Fruit fly (Drosophila melanogaster) whole organism, wandering third instar larva: Measurements from ENCODE around the gene mad2.

Experiments used
- CG32264 ChIP-seq: fragments of 200-800 bp; sonication (Bioruptor generic); optimal IDR thresholded peaks from 2 replicates; lab custom pipeline; 2016; ENCODE audit warnings: missing biosample characterization, missing genetic modification characterization
- CG9705 ChIP-seq: fragments of 200-800 bp; sonication (Bioruptor generic); optimal IDR thresholded peaks from 2 replicates; lab custom pipeline; 2018; ENCODE audit warnings: missing biosample characterization, mild to moderate bottlenecking, missing genetic modification characterization
- CrebA ChIP-seq: fragments of 200-800 bp; sonication (Bioruptor generic); optimal IDR thresholded peaks from 2 replicates; lab custom pipeline; 2016; ENCODE audit warnings: missing biosample characterization, mild to moderate bottlenecking, missing genetic modification characterization, borderline replicate concordance
- Dfd ChIP-seq: fragments of >200 bp; optimal IDR thresholded peaks from 2 replicates; lab custom pipeline; 2017; ENCODE audit warnings: missing biosample characterization, missing genetic modification characterization
- Dif ChIP-seq: fragments of 200-275, 200-300 bp; sonication (Bioruptor generic); optimal IDR thresholded peaks from 2 replicates; lab custom pipeline; 2018; ENCODE audit warnings: missing biosample characterization, missing genetic modification characterization; ENCODE audit not compliant: partially characterized antibody
- GATAd ChIP-seq: sonication (Bioruptor generic); optimal IDR thresholded peaks from 2 replicates; lab custom pipeline; 2016; ENCODE audit warnings: missing biosample characterization, missing genetic modification characterization
- HLH106 ChIP-seq: fragments of 200-800 bp; optimal IDR thresholded peaks from 3 replicates; lab custom pipeline; 2019; ENCODE audit warnings: missing biosample characterization, mild to moderate bottlenecking, missing genetic modification characterization, moderate library complexity
- Hnf4 ChIP-seq: fragments of 200-800 bp; sonication (Bioruptor generic); optimal IDR thresholded peaks from 2 replicates; lab custom pipeline; 2016; ENCODE audit warnings: missing biosample characterization, mild to moderate bottlenecking, missing genetic modification characterization
- Hr78 ChIP-seq: fragments of >200 bp; optimal IDR thresholded peaks from 2 replicates; lab custom pipeline; 2017; ENCODE audit warnings: missing biosample characterization, missing genetic modification characterization
- Hr83 ChIP-seq: fragments of 200-300 bp; sonication (Bioruptor generic); optimal IDR thresholded peaks from 2 replicates; lab custom pipeline; 2016; ENCODE audit warnings: missing biosample characterization, mild to moderate bottlenecking, missing genetic modification characterization, moderate library complexity; ENCODE audit not compliant: poor library complexity, severe bottlenecking
- Jra ChIP-seq: sonication (Bioruptor generic); optimal IDR thresholded peaks from 2 replicates; lab custom pipeline; 2016; ENCODE audit warnings: missing biosample characterization, missing genetic modification characterization
- Mio ChIP-seq: sonication (Bioruptor generic); optimal IDR thresholded peaks from 2 replicates; lab custom pipeline; 2016; ENCODE audit warnings: missing biosample characterization, missing genetic modification characterization
- Myc ChIP-seq: fragments of >200 bp; optimal IDR thresholded peaks from 2 replicates; lab custom pipeline; 2017
- N ChIP-seq: fragments of >200 bp; optimal IDR thresholded peaks from 2 replicates; lab custom pipeline; 2018; ENCODE audit warnings: missing biosample characterization, missing external identifiers, missing genetic modification characterization
- Sp1 ChIP-seq: fragments of 200-800 bp; sonication (Bioruptor generic); optimal IDR thresholded peaks from 3 replicates; lab custom pipeline; 2019; ENCODE audit warnings: missing biosample characterization, mild to moderate bottlenecking, missing genetic modification characterization, moderate library complexity
- Vsx2 ChIP-seq: fragments of 200-300, 225-300 bp; sonication (Bioruptor generic); optimal IDR thresholded peaks from 2 replicates; lab custom pipeline; 2018; ENCODE audit warnings: missing biosample characterization, missing genetic modification characterization; ENCODE audit not compliant: partially characterized antibody
- br ChIP-seq: fragments of 200-800 bp; sonication (Bioruptor generic); optimal IDR thresholded peaks from 2 replicates; lab custom pipeline; 2016; ENCODE audit warnings: missing biosample characterization, missing genetic modification characterization
- brk ChIP-seq: fragments of 200-800 bp; sonication (Bioruptor generic); optimal IDR thresholded peaks from 2 replicates; lab custom pipeline; 2016; ENCODE audit warnings: missing biosample characterization, mild to moderate bottlenecking, missing genetic modification characterization
- dl ChIP-seq, 2 experiments: fragments of 175-275, 200-275 bp in 1 of 2; fragments of 200-275 bp in 1 of 2; sonication (Bioruptor generic); optimal IDR thresholded peaks; lab custom pipeline; 2018; ENCODE audit warnings: mild to moderate bottlenecking in 2 of 2, missing biosample characterization in 2 of 2, missing genetic modification characterization in 2 of 2, moderate library complexity in 2 of 2; ENCODE audit not compliant: partially characterized antibody in 2 of 2, insufficient read depth in 1 of 2
- dmrt93B ChIP-seq: fragments of 200-800 bp; sonication (Bioruptor generic); optimal IDR thresholded peaks from 2 replicates; lab custom pipeline; 2018; ENCODE audit warnings: missing biosample characterization, mild to moderate bottlenecking, missing genetic modification characterization
- ey ChIP-seq: fragments of 200-800 bp; sonication (Bioruptor generic); optimal IDR thresholded peaks from 2 replicates; lab custom pipeline; 2016; ENCODE audit warnings: missing biosample characterization, missing genetic modification characterization
- foxo ChIP-seq, 2 experiments: fragments of 200-800 bp; sonication (Bioruptor generic); optimal IDR thresholded peaks; 2 replicates in 1 of 2; 3 replicates in 1 of 2; lab custom pipeline; 2016 to 2017; ENCODE audit warnings: missing biosample characterization in 2 of 2, missing genetic modification characterization in 2 of 2
- fru ChIP-seq: fragments of 200-800 bp; sonication (Bioruptor generic); optimal IDR thresholded peaks from 3 replicates; lab custom pipeline; 2016; ENCODE audit warnings: missing biosample characterization, mild to moderate bottlenecking, missing genetic modification characterization
- h ChIP-seq: fragments of 200-800 bp; sonication (Bioruptor generic); optimal IDR thresholded peaks from 3 replicates; lab custom pipeline; 2016; ENCODE audit warnings: missing biosample characterization, mild to moderate bottlenecking, missing genetic modification characterization
- jim ChIP-seq: fragments of 175-275, 200-325 bp; sonication (Bioruptor generic); optimal IDR thresholded peaks from 2 replicates; lab custom pipeline; 2016; ENCODE audit warnings: missing biosample characterization, mild to moderate bottlenecking, missing genetic modification characterization
- lola ChIP-seq: fragments of >200 bp; optimal IDR thresholded peaks from 2 replicates; lab custom pipeline; 2017; ENCODE audit warnings: missing biosample characterization, missing genetic modification characterization
- pan ChIP-seq: fragments of >200 bp; optimal IDR thresholded peaks from 2 replicates; lab custom pipeline; 2017
- psq ChIP-seq: fragments of 200-800 bp; sonication (Bioruptor generic); optimal IDR thresholded peaks from 3 replicates; lab custom pipeline; 2017; ENCODE audit warnings: missing biosample characterization, mild to moderate bottlenecking, missing genetic modification characterization, moderate library complexity
- rgr ChIP-seq: fragments of 200-800 bp; sonication (Bioruptor generic); optimal IDR thresholded peaks from 3 replicates; lab custom pipeline; 2016; ENCODE audit warnings: missing biosample characterization, mild to moderate bottlenecking, missing genetic modification characterization
- sv ChIP-seq: fragments of 200-800 bp; sonication (Bioruptor generic); optimal IDR thresholded peaks from 3 replicates; lab custom pipeline; 2016; ENCODE audit warnings: missing biosample characterization, missing genetic modification characterization
- tai ChIP-seq: sonication (Bioruptor generic); optimal IDR thresholded peaks from 2 replicates; lab custom pipeline; 2016; ENCODE audit warnings: missing biosample characterization, missing genetic modification characterization
- usp ChIP-seq: fragments of >200 bp; optimal IDR thresholded peaks from 2 replicates; lab custom pipeline; 2017; ENCODE audit warnings: missing biosample characterization, missing genetic modification characterization
- woc ChIP-seq: sonication (Bioruptor generic); optimal IDR thresholded peaks from 2 replicates; lab custom pipeline; 2016; ENCODE audit warnings: missing biosample characterization, mild to moderate bottlenecking, missing genetic modification characterization

The mad2 gene

dm6 chr3L:5808101-5808433 is 4.8 kb downstream of the mad2 start:
- no peak for TF ChIP-seq tai
- no peak for TF ChIP-seq Hr83
- no peak for TF ChIP-seq N (GFP tag; lab: Kevin White, UChicago)
- TF ChIP-seq Hnf4 (GFP tag; lab: Kevin White, UChicago): peak; percentile 21
- no peak for TF ChIP-seq Myc (lab: Kevin White, UChicago)
- TF ChIP-seq br: peak; percentile 19
- peak; percentile 69 for TF ChIP-seq fru
- TF ChIP-seq jim (GFP tag; lab: Kevin White, UChicago): no peak
- TF ChIP-seq woc (GFP tag; lab: Kevin White, UChicago): peak; percentile 26
- TF ChIP-seq lola (GFP tag; lab: Kevin White, UChicago): no peak
- TF ChIP-seq foxo (GFP tag; optimal IDR thresholded peaks at IDR 0.05; lab: Kevin White, UChicago): peak in 1 of 2 experiments; percentile 48
- no peak for TF ChIP-seq Vsx2 (GFP tag; lab: Kevin White, UChicago)
- peak; percentile 28 for TF ChIP-seq rgr (GFP tag; lab: Kevin White, UChicago)
- no peak for TF ChIP-seq dmrt93B
- peak; percentile 42 for TF ChIP-seq h (GFP tag; lab: Kevin White, UChicago)
- no peak for TF ChIP-seq brk (GFP tag; lab: Kevin White, UChicago)
- TF ChIP-seq CG9705 (GFP tag; lab: Kevin White, UChicago): no peak
- TF ChIP-seq Jra (GFP tag; lab: Kevin White, UChicago): no peak
- TF ChIP-seq Dif (GFP tag; lab: Kevin White, UChicago): no peak
- TF ChIP-seq Dfd: no peak
- TF ChIP-seq pan (lab: Kevin White, UChicago): no peak
- no peak for TF ChIP-seq usp (GFP tag; lab: Kevin White, UChicago)
- TF ChIP-seq sv (GFP tag; lab: Kevin White, UChicago): no peak
- no peak for TF ChIP-seq CrebA (GFP tag; lab: Kevin White, UChicago)
- TF ChIP-seq ey: peak; percentile 37
- TF ChIP-seq HLH106 (tag; lab: Kevin White, UChicago): peak; percentile 36

DNA sequence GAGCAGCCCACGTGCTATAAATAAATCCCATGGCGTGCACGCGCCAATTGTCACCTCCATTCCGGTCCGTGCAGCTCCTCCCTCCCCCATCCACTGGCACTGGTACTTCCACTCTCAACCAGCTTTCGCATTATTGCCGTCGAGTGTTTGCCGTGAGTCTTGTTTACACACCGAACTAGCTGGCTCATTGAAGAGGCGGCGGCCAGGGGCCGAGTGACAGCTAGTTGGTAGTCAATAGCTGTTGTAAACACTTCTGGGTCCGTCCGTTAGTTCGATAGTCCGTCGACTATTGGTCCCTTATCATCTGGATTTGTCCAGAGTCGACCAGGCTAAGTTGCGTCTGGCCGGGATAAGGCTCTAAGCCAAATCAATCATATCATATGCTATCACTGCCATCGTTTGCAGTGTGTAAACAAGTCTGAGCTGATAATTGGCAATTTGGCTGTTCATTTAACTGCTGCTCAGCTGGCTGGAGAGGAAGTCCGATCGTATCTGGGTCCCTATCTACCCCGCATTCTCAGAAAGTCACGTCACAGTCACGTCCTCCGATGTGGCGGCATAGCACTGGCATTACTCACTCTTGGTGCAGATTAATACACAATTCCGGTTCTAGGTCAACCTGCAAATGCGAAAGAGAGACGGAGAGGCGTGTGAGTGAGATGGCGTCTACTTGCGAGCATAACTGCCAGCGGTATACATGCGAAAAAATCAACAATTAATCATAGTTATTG is 5.4 kb downstream of the mad2 start:
- TF ChIP-seq sv (GFP tag; lab: Kevin White, UChicago) (no peak), Sp1 (GFP tag; lab: Kevin White, UChicago) (no peak), brk (GFP tag; lab: Kevin White, UChicago) (no peak), dmrt93B (no peak), CG32264 (GFP tag; lab: Kevin White, UChicago) (no peak), Mio (GFP tag; lab: Kevin White, UChicago) (no peak)

DNA sequence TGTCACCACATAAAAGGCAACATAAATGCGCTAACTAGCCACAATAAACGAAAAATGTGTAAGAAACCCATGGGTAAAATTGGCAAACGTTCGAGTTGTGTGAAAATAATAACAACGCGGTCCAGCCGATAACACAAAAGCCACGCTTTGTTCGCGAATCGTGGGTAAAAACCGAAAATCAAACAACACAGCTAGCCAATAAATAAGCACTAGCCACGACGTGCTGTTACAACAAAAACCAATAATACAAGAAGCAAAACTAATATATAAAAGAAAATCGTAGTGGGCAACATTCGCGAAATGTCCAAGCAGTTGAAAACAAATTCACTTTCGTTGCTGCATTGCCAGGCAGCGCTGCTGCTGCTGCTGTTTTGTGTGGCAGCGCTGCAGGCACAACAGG is 10.2 kb downstream of the mad2 start, which contains the start of gene CG42272:
CG42272 (plus strand) TSS at position 301 of the 400 bp plus-strand sequence.
- no peak for TF ChIP-seq jim (GFP tag; lab: Kevin White, UChicago)
- no peak for TF ChIP-seq Dfd
- TF ChIP-seq GATAd (GFP tag; lab: Kevin White, UChicago): no peak
- no peak for TF ChIP-seq Hr83
- no peak for TF ChIP-seq brk (GFP tag; lab: Kevin White, UChicago)
- no peak for TF ChIP-seq foxo (GFP tag; optimal IDR thresholded peaks at IDR 0.05; lab: Kevin White, UChicago)
- TF ChIP-seq Dif (GFP tag; lab: Kevin White, UChicago): no peak
- no peak for TF ChIP-seq fru
- no peak for TF ChIP-seq Hr78 (GFP tag; lab: Kevin White, UChicago)
- no peak for TF ChIP-seq dmrt93B
- TF ChIP-seq h (GFP tag; lab: Kevin White, UChicago): no peak

dm6 chr3L:5802063-5802531 is 10.8 kb downstream of the mad2 start:
- no peak for TF ChIP-seq fru
- no peak for TF ChIP-seq Hr78 (GFP tag; lab: Kevin White, UChicago)
- peak; percentile 16 for TF ChIP-seq psq
- TF ChIP-seq HLH106 (tag; lab: Kevin White, UChicago): no peak
- no peak for TF ChIP-seq dl (GFP tag; optimal IDR thresholded peaks at IDR 0.05; lab: Kevin White, UChicago; ENCODE audit: insufficient read depth in 1 of 2, partially characterized antibody in 2 of 2)
- TF ChIP-seq rgr (GFP tag; lab: Kevin White, UChicago): no peak
- no peak for TF ChIP-seq Myc (lab: Kevin White, UChicago)
- TF ChIP-seq tai: no peak
- TF ChIP-seq Sp1 (GFP tag; lab: Kevin White, UChicago): peak; percentile 41
- no peak for TF ChIP-seq Vsx2 (GFP tag; lab: Kevin White, UChicago)
